Worm (Caenorhabditis elegans) whole organism, L3 larva: Measurements from ENCODE around the gene Y48E1B.3.

Source experiments
- ama-1 ChIP-seq: fragments of 150-350 bp; optimal IDR thresholded peaks from 2 replicates; lab custom pipeline; 2018
- ceh-28 ChIP-seq: fragments of 150-350 bp; optimal IDR thresholded peaks from 2 replicates; lab custom pipeline; 2014; ENCODE audit warnings: missing biosample characterization, missing genetic modification reagents, missing genetic modification characterization
- eor-1 ChIP-seq, 2 experiments: fragments of 150-350 bp; optimal IDR thresholded peaks; 2 replicates each; lab custom pipeline; 2014 to 2018; ENCODE audit warnings: missing biosample characterization in 2 of 2, missing genetic modification characterization in 2 of 2
- fos-1 ChIP-seq: fragments of 150-350 bp; optimal IDR thresholded peaks from 2 replicates; lab custom pipeline; 2014; ENCODE audit warnings: missing biosample characterization, missing genetic modification characterization
- lin-39 ChIP-seq: fragments of 150-350 bp; optimal IDR thresholded peaks from 2 replicates; lab custom pipeline; 2018; ENCODE audit warnings: missing biosample characterization, missing genetic modification reagents, missing genetic modification characterization
- nfya-1 ChIP-seq: sonication (generic microtip); optimal IDR thresholded peaks from 2 replicates; lab custom pipeline; 2017; ENCODE audit warnings: missing genetic modification characterization, mild to moderate bottlenecking, missing compliant biosample characterization, antibody characterized with exemption, moderate library complexity; ENCODE audit not compliant: insufficient read depth
- pha-4 ChIP-seq: fragments of 150-350 bp; optimal IDR thresholded peaks from 2 replicates; lab custom pipeline; 2014; ENCODE audit warnings: missing biosample characterization, missing genetic modification reagents, missing genetic modification characterization
- zag-1 ChIP-seq: fragments of 150-350 bp; optimal IDR thresholded peaks from 2 replicates; lab custom pipeline; 2014; ENCODE audit warnings: missing biosample characterization, missing genetic modification characterization
- ztf-11 ChIP-seq: fragments of 150-350 bp; optimal IDR thresholded peaks from 2 replicates; lab custom pipeline; 2014; ENCODE audit warnings: missing biosample characterization, missing genetic modification characterization

DNA sequence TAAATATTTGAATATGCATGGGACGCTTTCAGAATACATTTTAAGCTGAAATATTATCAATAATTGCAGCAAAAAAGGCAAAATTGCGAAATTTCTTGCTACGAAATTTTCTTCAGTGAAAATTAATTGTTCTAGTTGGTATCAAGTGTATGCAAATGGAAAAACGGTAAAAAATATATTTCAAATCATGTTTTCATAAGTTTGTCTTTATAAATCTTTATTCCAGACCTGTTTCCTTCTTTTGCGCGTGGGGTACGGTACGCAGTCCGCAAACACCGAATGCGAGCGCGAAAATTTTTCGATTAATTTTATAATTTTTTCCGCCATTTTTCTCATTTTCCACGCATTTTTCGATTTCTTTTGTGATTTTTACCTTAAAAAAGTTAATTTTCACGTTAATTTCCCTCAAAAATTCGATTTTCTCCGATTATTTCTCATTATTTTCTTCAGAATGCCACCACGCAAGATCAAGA is 28.8 kb upstream of the Y48E1B.3 start, which contains the start of the genes fbxc-23 and csc-1:
- TF ChIP-seq fos-1 (tag; lab: Kevin White, UChicago) (no peak), ztf-11 (no peak), pha-4 (peak; percentile 64), eor-1 (tag; optimal IDR thresholded peaks at IDR 0.05; lab: Kevin White, UChicago) (no peak), ceh-28 (no peak), nfya-1 (tag; lab: Kevin White, UChicago) (peak; percentile 83), ama-1 (no peak), zag-1 (tag; lab: Kevin White, UChicago) (no peak), lin-39 (tag; lab: Kevin White, UChicago) (peak; percentile 32)
